Worm (Caenorhabditis elegans) whole organism, L3 larva: ENCODE measurements around the gene Y82E9BR.22.

Source experiments
- ZK546.5 ChIP-seq: sonication (generic microtip); optimal IDR thresholded peaks from 2 replicates; lab custom pipeline; 2017; ENCODE audit warnings: missing biosample characterization, missing genetic modification characterization
- aly-2 ChIP-seq: fragments of 150-350 bp; optimal IDR thresholded peaks from 2 replicates; lab custom pipeline; 2014; ENCODE audit warnings: missing biosample characterization, missing genetic modification characterization
- ama-1 ChIP-seq: fragments of 150-350 bp; optimal IDR thresholded peaks from 2 replicates; lab custom pipeline; 2018
- ceh-82 ChIP-seq: fragments of 150-350 bp; optimal IDR thresholded peaks from 2 replicates; lab custom pipeline; 2014; ENCODE audit warnings: missing biosample characterization, missing genetic modification characterization
- daf-12 ChIP-seq: fragments of 150-350 bp; optimal IDR thresholded peaks from 2 replicates; lab custom pipeline; 2014; ENCODE audit warnings: missing biosample characterization, missing genetic modification reagents, missing genetic modification characterization
- egl-5 ChIP-seq: fragments of 150-350 bp; optimal IDR thresholded peaks from 2 replicates; lab custom pipeline; 2017; ENCODE audit warnings: missing biosample characterization, missing genetic modification reagents, missing genetic modification characterization, inconsistent platforms
- elt-1 ChIP-seq: fragments of 150-350 bp; optimal IDR thresholded peaks from 2 replicates; lab custom pipeline; 2014; ENCODE audit warnings: missing biosample characterization, missing genetic modification characterization
- elt-2 ChIP-seq: sonication (generic microtip); optimal IDR thresholded peaks from 2 replicates; lab custom pipeline; 2016; ENCODE audit warnings: missing genetic modification reagents, mild to moderate bottlenecking, missing genetic modification characterization, missing compliant biosample characterization
- elt-3 ChIP-seq, 3 experiments: fragments of 150-350 bp in 1 of 3; sonication (generic microtip) in 2 of 3; optimal IDR thresholded peaks; 2 replicates in 2 of 3; 4 replicates in 1 of 3; lab custom pipeline; 2014 to 2017; ENCODE audit warnings: missing biosample characterization in 3 of 3, missing genetic modification characterization in 3 of 3
- fkh-2 ChIP-seq: fragments of 150-350 bp; optimal IDR thresholded peaks from 2 replicates; lab custom pipeline; 2014; ENCODE audit warnings: missing biosample characterization, missing genetic modification reagents, missing genetic modification characterization
- hmg-11 ChIP-seq: sonication (generic microtip); optimal IDR thresholded peaks from 2 replicates; lab custom pipeline; 2016; ENCODE audit warnings: missing genetic modification characterization, missing compliant biosample characterization
- jun-1 ChIP-seq: fragments of 150-350 bp; optimal IDR thresholded peaks from 2 replicates; lab custom pipeline; 2014; ENCODE audit warnings: missing biosample characterization, missing genetic modification reagents, missing genetic modification characterization
- lin-15B ChIP-seq: fragments of 150-350 bp; optimal IDR thresholded peaks from 2 replicates; lab custom pipeline; 2014; ENCODE audit warnings: missing biosample characterization, missing genetic modification characterization
- lin-39 ChIP-seq: fragments of 150-350 bp; optimal IDR thresholded peaks from 2 replicates; lab custom pipeline; 2018; ENCODE audit warnings: missing biosample characterization, missing genetic modification reagents, missing genetic modification characterization
- lsy-12 ChIP-seq: sonication (generic microtip); optimal IDR thresholded peaks from 2 replicates; lab custom pipeline; 2016; ENCODE audit warnings: mild to moderate bottlenecking, missing genetic modification characterization, missing compliant biosample characterization
- nfya-1 ChIP-seq: sonication (generic microtip); optimal IDR thresholded peaks from 2 replicates; lab custom pipeline; 2017; ENCODE audit warnings: missing genetic modification characterization, mild to moderate bottlenecking, missing compliant biosample characterization, antibody characterized with exemption, moderate library complexity; ENCODE audit not compliant: insufficient read depth
- nhr-11 ChIP-seq: fragments of 150-350 bp; optimal IDR thresholded peaks from 2 replicates; lab custom pipeline; 2014; ENCODE audit warnings: missing biosample characterization, missing genetic modification characterization
- nhr-23 ChIP-seq: fragments of 150-350 bp; optimal IDR thresholded peaks from 2 replicates; lab custom pipeline; 2014; ENCODE audit warnings: missing biosample characterization, missing genetic modification reagents, missing genetic modification characterization
- nhr-237 ChIP-seq: fragments of 150-350 bp; optimal IDR thresholded peaks from 2 replicates; lab custom pipeline; 2014; ENCODE audit warnings: missing biosample characterization, missing genetic modification characterization
- nhr-43 ChIP-seq: sonication (generic microtip); optimal IDR thresholded peaks from 2 replicates; lab custom pipeline; 2016; ENCODE audit warnings: mild to moderate bottlenecking, missing genetic modification characterization, missing compliant biosample characterization; ENCODE audit not compliant: poor library complexity, severe bottlenecking
- nhr-67 ChIP-seq: fragments of 150-350 bp; optimal IDR thresholded peaks from 2 replicates; lab custom pipeline; 2014; ENCODE audit warnings: missing biosample characterization, missing genetic modification characterization
- pqm-1 ChIP-seq: fragments of 150-350 bp; optimal IDR thresholded peaks from 2 replicates; lab custom pipeline; 2017; ENCODE audit warnings: missing biosample characterization, missing genetic modification characterization, inconsistent platforms
- sea-2 ChIP-seq: fragments of 150-350 bp; sonication (generic microtip); optimal IDR thresholded peaks from 4 replicates; lab custom pipeline; 2014; ENCODE audit warnings: missing biosample characterization, missing genetic modification reagents, missing genetic modification characterization
- skn-1 ChIP-seq: fragments of 150-350 bp; optimal IDR thresholded peaks from 2 replicates; lab custom pipeline; 2014; ENCODE audit warnings: missing biosample characterization, missing genetic modification characterization
- snpc-4 ChIP-seq: fragments of 150-350 bp; optimal IDR thresholded peaks from 2 replicates; lab custom pipeline; 2014; ENCODE audit warnings: missing biosample characterization, missing genetic modification characterization
- tbx-2 ChIP-seq: sonication (generic microtip); optimal IDR thresholded peaks from 2 replicates; lab custom pipeline; 2016; ENCODE audit warnings: mild to moderate bottlenecking, missing genetic modification characterization, missing compliant biosample characterization
- unc-62 ChIP-seq: fragments of 150-350 bp; sonication (generic microtip); optimal IDR thresholded peaks from 4 replicates; lab custom pipeline; 2014; ENCODE audit warnings: missing biosample characterization, missing genetic modification reagents, missing genetic modification characterization
- zag-1 ChIP-seq: fragments of 150-350 bp; optimal IDR thresholded peaks from 2 replicates; lab custom pipeline; 2014; ENCODE audit warnings: missing biosample characterization, missing genetic modification characterization

Gene Y82E9BR.22

ce11 chrIII:1388274-1389058, 20.6 kb downstream of the Y82E9BR.22 start, which contains the start of gene pals-20:
pals-20 (minus strand) TSS chrIII:1388324.
- no peak for TF ChIP-seq egl-5 (tag; lab: Kevin White, UChicago)
- no peak for TF ChIP-seq elt-3 (tag; optimal IDR thresholded peaks at IDR 0.05; lab: Kevin White, UChicago)
- peak; percentile 16 for TF ChIP-seq pqm-1 (tag; lab: Kevin White, UChicago)
- TF ChIP-seq elt-1 (tag; lab: Kevin White, UChicago) = no peak
- TF ChIP-seq skn-1 = no peak
- TF ChIP-seq zag-1 (tag; lab: Kevin White, UChicago) = no peak
- TF ChIP-seq unc-62 = no peak
- TF ChIP-seq aly-2 (tag; lab: Kevin White, UChicago) = no peak
- TF ChIP-seq tbx-2 (tag; lab: Kevin White, UChicago) = no peak
- no peak for TF ChIP-seq fkh-2 (tag; lab: Kevin White, UChicago)
- TF ChIP-seq sea-2 = no peak
- no peak for TF ChIP-seq ceh-82 (tag; lab: Kevin White, UChicago)
- no peak for TF ChIP-seq lsy-12 (tag; lab: Kevin White, UChicago)
- TF ChIP-seq nhr-43 (tag; lab: Kevin White, UChicago) = no peak
- no peak for TF ChIP-seq lin-39 (tag; lab: Kevin White, UChicago)
- TF ChIP-seq snpc-4 = no peak
- TF ChIP-seq elt-2 (tag; lab: Kevin White, UChicago) = peak; percentile 49
- TF ChIP-seq, all 47 proteins: peak for 2

- TF ChIP-seq elt-2 (tag; lab: Kevin White, UChicago) = peak; percentile 31
- no peak for TF ChIP-seq nhr-11 (tag; lab: Kevin White, UChicago)
- TF ChIP-seq hmg-11 (tag; lab: Kevin White, UChicago) = no peak
These were observed 24.3 kb downstream of the Y82E9BR.22 start for ce11 chrIII:1384694-1385093.

ce11 chrIII:1384092-1384491, 24.9 kb downstream of the Y82E9BR.22 start, which contains the start of the genes fbxa-138 and Y82E9BR.5:
fbxa-138 (minus strand) TSS chrIII:1384252.
Y82E9BR.5 (plus strand) TSS chrIII:1384370.
- TF ChIP-seq sea-2 = no peak
- no peak for TF ChIP-seq aly-2 (tag; lab: Kevin White, UChicago)
- no peak for TF ChIP-seq nhr-237 (tag; lab: Kevin White, UChicago)
- TF ChIP-seq lsy-12 (tag; lab: Kevin White, UChicago) = no peak
- peak; percentile 32 for TF ChIP-seq pqm-1 (tag; lab: Kevin White, UChicago)
- TF ChIP-seq nfya-1 (tag; lab: Kevin White, UChicago) = no peak
- TF ChIP-seq elt-2 (tag; lab: Kevin White, UChicago) = peak; percentile 81
- TF ChIP-seq zag-1 (tag; lab: Kevin White, UChicago) = no peak
- TF ChIP-seq jun-1 (tag; lab: Kevin White, UChicago) = peak; percentile 21

ce11 chrIII:1383483-1383882, 25.6 kb downstream of the Y82E9BR.22 start:
- TF ChIP-seq nhr-11 (tag; lab: Kevin White, UChicago) (no peak), elt-3 (tag; optimal IDR thresholded peaks at IDR 0.05; lab: Kevin White, UChicago) (no peak), pqm-1 (tag; lab: Kevin White, UChicago) (no peak), jun-1 (tag; lab: Kevin White, UChicago) (no peak), nhr-43 (tag; lab: Kevin White, UChicago) (no peak), egl-5 (tag; lab: Kevin White, UChicago) (no peak)

- TF ChIP-seq nhr-67 = no peak
- no peak for TF ChIP-seq ZK546.5 (tag; lab: Kevin White, UChicago)
- no peak for TF ChIP-seq ama-1
- TF ChIP-seq ceh-82 (tag; lab: Kevin White, UChicago) = no peak
- no peak for TF ChIP-seq nhr-23 (tag; lab: Kevin White, UChicago)
- TF ChIP-seq lin-15B (tag; lab: Kevin White, UChicago) = no peak
- no peak for TF ChIP-seq daf-12 (tag; lab: Kevin White, UChicago)
- TF ChIP-seq, all 47 proteins: peak for 0
These were observed 28.3 kb downstream of the Y82E9BR.22 start, which contains the start of the genes pals-21 and Y82E9BR.6 for ce11 chrIII:1380535-1381274. pals-21 (minus strand) TSS chrIII:1380635. Y82E9BR.6 (plus strand) TSS chrIII:1381224.
